Worm (Caenorhabditis elegans) whole organism, late embryonic: ENCODE data around the gene sre-2.

Experiments used
- C38D4.7 ChIP-seq: fragments of 200-800 bp; sonication (Bioruptor generic); optimal IDR thresholded peaks from 2 replicates; lab custom pipeline; 2018; ENCODE audit warnings: mild to moderate bottlenecking, missing genetic modification characterization, moderate library complexity, missing compliant biosample characterization
- T23F11.4 ChIP-seq: fragments of 200-800 bp; sonication (Bioruptor generic); optimal IDR thresholded peaks from 2 replicates; lab custom pipeline; 2018; ENCODE audit warnings: mild to moderate bottlenecking, missing genetic modification characterization, missing compliant biosample characterization
- ceh-48 ChIP-seq: sonication (generic microtip); optimal IDR thresholded peaks from 2 replicates; lab custom pipeline; 2016; ENCODE audit warnings: missing genetic modification characterization, inconsistent platforms, missing compliant biosample characterization
- elt-2 ChIP-seq: sonication (generic microtip); optimal IDR thresholded peaks from 2 replicates; lab custom pipeline; 2016; ENCODE audit warnings: missing genetic modification reagents, missing genetic modification characterization, missing compliant biosample characterization
- ets-4 ChIP-seq: sonication (generic microtip); optimal IDR thresholded peaks from 2 replicates; lab custom pipeline; 2016; ENCODE audit warnings: missing genetic modification characterization, missing compliant biosample characterization
- eyg-1 ChIP-seq: sonication (generic microtip); optimal IDR thresholded peaks from 2 replicates; lab custom pipeline; 2016; ENCODE audit warnings: missing genotype, missing genetic modification characterization, missing compliant biosample characterization
- nfya-1 ChIP-seq: sonication (generic microtip); optimal IDR thresholded peaks from 2 replicates; lab custom pipeline; 2017; ENCODE audit warnings: missing genetic modification characterization, mild to moderate bottlenecking, missing compliant biosample characterization, antibody characterized with exemption, moderate library complexity
- ref-2 ChIP-seq: sonication (generic microtip); optimal IDR thresholded peaks from 2 replicates; lab custom pipeline; 2016; ENCODE audit warnings: missing genetic modification characterization, missing compliant biosample characterization
- sox-4 ChIP-seq: sonication (generic microtip); optimal IDR thresholded peaks from 2 replicates; lab custom pipeline; 2017; ENCODE audit warnings: mild to moderate bottlenecking, missing genetic modification characterization, inconsistent platforms, missing compliant biosample characterization
- syd-9 ChIP-seq: sonication (generic microtip); optimal IDR thresholded peaks from 2 replicates; lab custom pipeline; 2016; ENCODE audit warnings: mild to moderate bottlenecking, missing genetic modification characterization, moderate library complexity, missing compliant biosample characterization
- unc-55 ChIP-seq: sonication (generic microtip); optimal IDR thresholded peaks from 2 replicates; lab custom pipeline; 2017; ENCODE audit warnings: missing biosample characterization, missing genetic modification reagents, missing genetic modification characterization
- unc-86 ChIP-seq: sonication (generic microtip); optimal IDR thresholded peaks from 2 replicates; lab custom pipeline; 2016; ENCODE audit warnings: missing genetic modification characterization, missing compliant biosample characterization

ce11 chrII:8052172-8052571 is 49.8 kb downstream of the sre-2 start:
- TF ChIP-seq elt-2 (no peak), sox-4 (tag; lab: Kevin White, UChicago) (no peak), T23F11.4 (no peak), ref-2 (tag; lab: Kevin White, UChicago) (no peak), unc-55 (GFP tag; lab: Kevin White, UChicago) (no peak), eyg-1 (tag; lab: Kevin White, UChicago) (no peak), ets-4 (tag; lab: Kevin White, UChicago) (no peak), C38D4.7 (GFP tag; lab: Kevin White, UChicago) (no peak), nfya-1 (no peak), unc-86 (no peak), syd-9 (tag; lab: Kevin White, UChicago) (no peak), ceh-48 (tag; lab: Kevin White, UChicago) (no peak)
